Fruit fly (Drosophila melanogaster): ENCODE data around the gene eIF4E4.

Gene eIF4E4

dm6 chr3L:6665541-6665940 lies at the start of gene eIF4E4:
Gene eIF4E4 (minus strand): TSS chr3L:6665641.
- TF ChIP-seq CG17801 (GFP tag; optimal IDR thresholded peaks at IDR 0.05; ENCODE audit: partially characterized antibody): no peak

dm6 chr3L:6708995-6709606 lies 43.7 kb upstream of the eIF4E4 start:
- TF ChIP-seq CG17801 (GFP tag; optimal IDR thresholded peaks at IDR 0.05; ENCODE audit: partially characterized antibody): peak; percentile 7

- TF ChIP-seq CG17801 (GFP tag; optimal IDR thresholded peaks at IDR 0.05; ENCODE audit: partially characterized antibody): no peak
These were observed 41.5 kb upstream of the eIF4E4 start for dm6 chr3L:6706723-6707591.

dm6 chr3L:6705865-6706264 lies 40.4 kb upstream of the eIF4E4 start:
- no peak for TF ChIP-seq CG17801 (GFP tag; optimal IDR thresholded peaks at IDR 0.05; ENCODE audit: partially characterized antibody)

dm6 chr3L:6704468-6705056 lies 39.1 kb upstream of the eIF4E4 start, which contains the start of gene CG8519:
Gene CG8519 (plus strand): TSS chr3L:6704860.
- TF ChIP-seq CG17801 (GFP tag; optimal IDR thresholded peaks at IDR 0.05; ENCODE audit: partially characterized antibody): no peak

dm6 chr3L:6703368-6703807 lies 37.9 kb upstream of the eIF4E4 start, which contains the start of gene SP1173:
Gene SP1173 (minus strand): TSS chr3L:6703521.
- TF ChIP-seq CG17801 (GFP tag; optimal IDR thresholded peaks at IDR 0.05; ENCODE audit: partially characterized antibody): no peak

dm6 chr3L:6700962-6701477 lies 35.6 kb upstream of the eIF4E4 start:
- TF ChIP-seq CG17801 (GFP tag; optimal IDR thresholded peaks at IDR 0.05; ENCODE audit: partially characterized antibody): no peak

- TF ChIP-seq CG17801 (GFP tag; optimal IDR thresholded peaks at IDR 0.05; ENCODE audit: partially characterized antibody): no peak
These were observed 31.9 kb upstream of the eIF4E4 start for dm6 chr3L:6697353-6697752.

dm6 chr3L:6694181-6694580 lies 28.7 kb upstream of the eIF4E4 start:
- no peak for TF ChIP-seq CG17801 (GFP tag; optimal IDR thresholded peaks at IDR 0.05; ENCODE audit: partially characterized antibody)

dm6 chr3L:6693191-6693590 lies 27.8 kb upstream of the eIF4E4 start:
- no peak for TF ChIP-seq CG17801 (GFP tag; optimal IDR thresholded peaks at IDR 0.05; ENCODE audit: partially characterized antibody)

- no peak for TF ChIP-seq CG17801 (GFP tag; optimal IDR thresholded peaks at IDR 0.05; ENCODE audit: partially characterized antibody)
These were observed 23.5 kb upstream of the eIF4E4 start for dm6 chr3L:6688920-6689319.

- no peak for TF ChIP-seq CG17801 (GFP tag; optimal IDR thresholded peaks at IDR 0.05; ENCODE audit: partially characterized antibody)
These were observed 2.3 kb upstream of the eIF4E4 start, which contains the start of gene Grl65a for dm6 chr3L:6667716-6668115. Gene Grl65a (minus strand): TSS chr3L:6667816.

dm6 chr3L:6623669-6624204 lies 41.7 kb downstream of the eIF4E4 start, which contains the start of gene GluRIA:
Gene GluRIA (plus strand): TSS chr3L:6624032.
- TF ChIP-seq CG17801 (GFP tag; optimal IDR thresholded peaks at IDR 0.05; ENCODE audit: partially characterized antibody): no peak

dm6 chr3L:6619060-6619459 lies 46.4 kb downstream of the eIF4E4 start:
- no peak for TF ChIP-seq CG17801 (GFP tag; optimal IDR thresholded peaks at IDR 0.05; ENCODE audit: partially characterized antibody)

dm6 chr3L:6615181-6615580 lies 50.3 kb downstream of the eIF4E4 start:
- no peak for TF ChIP-seq CG17801 (GFP tag; optimal IDR thresholded peaks at IDR 0.05; ENCODE audit: partially characterized antibody)

All from ovary, adult (tissue).